Worm (Caenorhabditis elegans): Measurements from ENCODE around the gene sra-31.

DNA sequence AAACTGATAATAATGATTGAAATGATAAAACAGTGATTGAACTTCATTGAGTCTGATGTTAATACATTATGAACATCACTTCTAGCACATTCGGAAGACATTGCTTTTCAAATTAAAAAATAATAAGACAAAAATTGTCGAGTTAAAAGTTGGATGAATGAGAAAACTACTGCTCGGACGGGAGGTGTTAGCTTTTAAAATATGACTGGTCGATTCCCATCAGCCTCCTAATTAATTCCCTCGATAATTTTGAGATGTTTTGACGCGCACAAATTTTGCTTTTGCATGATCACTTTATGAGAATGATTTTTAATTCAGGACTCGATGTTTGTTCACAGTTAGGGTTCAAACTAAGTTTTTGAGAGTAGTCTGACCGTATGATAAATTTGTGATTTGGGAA lies 4.6 kb downstream of the sra-31 start, which contains the start of gene sra-28:
- TF ChIP-seq ceh-36 (tag; optimal IDR thresholded peaks at IDR 0.05): no peak
- TF ChIP-seq sea-1 (GFP tag; conservative IDR thresholded peaks at IDR 0.05): no peak
- no peak for TF ChIP-seq ama-1 (optimal IDR thresholded peaks at IDR 0.05)
- no peak for TF ChIP-seq ceh-13 (GFP tag; optimal IDR thresholded peaks at IDR 0.05)
- TF ChIP-seq B0310.2 (tag; optimal IDR thresholded peaks at IDR 0.05): no peak
- TF ChIP-seq hnd-1 (tag; optimal IDR thresholded peaks at IDR 0.05): no peak
- TF ChIP-seq tbx-11 (GFP tag; IDR thresholded peaks at IDR 0.05): no peak
- no peak for TF ChIP-seq tbx-37 (GFP tag; conservative IDR thresholded peaks at IDR 0.05)
- TF ChIP-seq ets-7 (tag; optimal IDR thresholded peaks at IDR 0.05): no peak
- no peak for TF ChIP-seq flt-1 (GFP tag; IDR thresholded peaks at IDR 0.05)
- no peak for TF ChIP-seq hmg-4 (GFP tag; optimal IDR thresholded peaks at IDR 0.05)
- TF ChIP-seq aly-1 (tag; optimal IDR thresholded peaks at IDR 0.05): no peak
- TF ChIP-seq hmbx-1 (tag; optimal IDR thresholded peaks at IDR 0.05): no peak
- no peak for TF ChIP-seq F13C5.2 (tag; optimal IDR thresholded peaks at IDR 0.05)

All from whole organism, early embryonic.